Fruit fly (Drosophila melanogaster): ENCODE results near the gene shd.

The shd gene

DNA sequence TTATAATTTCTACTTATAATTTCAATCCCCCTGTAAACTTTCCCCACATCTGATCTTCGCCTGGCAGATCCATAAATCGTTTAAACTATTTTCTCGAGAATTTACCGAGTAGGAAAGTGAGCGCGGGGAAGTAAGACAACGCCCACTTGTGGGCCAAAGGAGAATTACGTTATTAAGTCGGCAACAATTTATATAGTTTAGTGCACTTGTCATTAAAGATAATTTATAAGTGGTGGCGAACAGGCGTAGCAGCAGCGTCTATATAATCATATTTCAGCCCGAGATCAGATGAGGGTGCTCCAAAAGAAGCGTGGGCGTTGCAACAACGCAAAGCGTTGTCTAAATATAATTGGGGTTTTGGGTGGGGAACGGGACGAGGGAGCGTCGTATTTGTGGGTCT is 40.5 kb downstream of the shd start:
- TF ChIP-seq CG17806 (tag; optimal IDR thresholded peaks at IDR 0.05) (no peak), CG10348 (GFP tag; IDR thresholded peaks at IDR 0.05) (no peak), EcR (GFP tag; optimal IDR thresholded peaks at IDR 0.05) (no peak), CG8301 (tag; optimal IDR thresholded peaks at IDR 0.05) (no peak), gl (tag; optimal IDR thresholded peaks at IDR 0.05) (no peak), CG13204 (GFP tag; optimal IDR thresholded peaks at IDR 0.05) (no peak), D1 (tag; optimal IDR thresholded peaks at IDR 0.05) (no peak), CG34367 (tag; optimal IDR thresholded peaks at IDR 0.05) (no peak), CG9948 (tag; optimal IDR thresholded peaks at IDR 0.05) (no peak)

dm6 chr3L:14655178-14655577 is 40.9 kb downstream of the shd start:
- TF ChIP-seq CG10348 (GFP tag; IDR thresholded peaks at IDR 0.05), result no peak
- TF ChIP-seq CG4496 (GFP tag; IDR thresholded peaks at IDR 0.05), result no peak
- no peak for TF ChIP-seq CG13204 (GFP tag; optimal IDR thresholded peaks at IDR 0.05)
- no peak for TF ChIP-seq EcR (GFP tag; optimal IDR thresholded peaks at IDR 0.05)
- no peak for TF ChIP-seq CG15710 (tag; optimal IDR thresholded peaks at IDR 0.05)
- no peak for TF ChIP-seq CG8159 (tag; optimal IDR thresholded peaks at IDR 0.05)
- no peak for TF ChIP-seq D1 (tag; optimal IDR thresholded peaks at IDR 0.05)

dm6 chr3L:14655681-14656080 is 41.4 kb downstream of the shd start:
- TF ChIP-seq D1 (tag; optimal IDR thresholded peaks at IDR 0.05) (no peak), CG8301 (tag; optimal IDR thresholded peaks at IDR 0.05) (no peak), Snoo (tag; optimal IDR thresholded peaks at IDR 0.05) (no peak), CG32121 (GFP tag; IDR thresholded peaks at IDR 0.05) (no peak), fd96Ca (GFP tag; IDR thresholded peaks at IDR 0.05) (no peak), CG17806 (tag; optimal IDR thresholded peaks at IDR 0.05) (no peak), Ets98B (GFP tag; IDR thresholded peaks at IDR 0.05) (no peak), CG13204 (GFP tag; optimal IDR thresholded peaks at IDR 0.05) (no peak), CG15710 (tag; optimal IDR thresholded peaks at IDR 0.05) (no peak), CG14655 (GFP tag; optimal IDR thresholded peaks at IDR 0.05) (no peak), CG12605 (GFP tag; IDR thresholded peaks at IDR 0.05) (no peak), Pif1B (GFP tag; optimal IDR thresholded peaks at IDR 0.05) (no peak), CG9948 (tag; optimal IDR thresholded peaks at IDR 0.05) (no peak), CG8159 (tag; optimal IDR thresholded peaks at IDR 0.05) (no peak), EcR (GFP tag; optimal IDR thresholded peaks at IDR 0.05) (no peak)

- TF ChIP-seq CG14655 (GFP tag; optimal IDR thresholded peaks at IDR 0.05) (no peak), CG13204 (GFP tag; optimal IDR thresholded peaks at IDR 0.05) (no peak), EcR (GFP tag; optimal IDR thresholded peaks at IDR 0.05) (no peak), CG34367 (tag; optimal IDR thresholded peaks at IDR 0.05) (no peak), CG17806 (tag; optimal IDR thresholded peaks at IDR 0.05) (no peak), CG15710 (tag; optimal IDR thresholded peaks at IDR 0.05) (no peak), CG9948 (tag; optimal IDR thresholded peaks at IDR 0.05) (no peak), CG12605 (GFP tag; IDR thresholded peaks at IDR 0.05) (no peak), Pif1B (GFP tag; optimal IDR thresholded peaks at IDR 0.05) (no peak), CG8159 (tag; optimal IDR thresholded peaks at IDR 0.05) (no peak), Snoo (tag; optimal IDR thresholded peaks at IDR 0.05) (no peak), CG32121 (GFP tag; IDR thresholded peaks at IDR 0.05) (no peak), Pif1A (GFP tag; optimal IDR thresholded peaks at IDR 0.05) (no peak), Ets98B (GFP tag; IDR thresholded peaks at IDR 0.05) (no peak), D1 (tag; optimal IDR thresholded peaks at IDR 0.05) (no peak), CG8301 (tag; optimal IDR thresholded peaks at IDR 0.05) (no peak), fd96Ca (GFP tag; IDR thresholded peaks at IDR 0.05) (no peak), CG4496 (GFP tag; IDR thresholded peaks at IDR 0.05) (no peak), CG10348 (GFP tag; IDR thresholded peaks at IDR 0.05) (no peak)
Observed at dm6 chr3L:14657485-14658054, 43.3 kb downstream of the shd start.

DNA sequence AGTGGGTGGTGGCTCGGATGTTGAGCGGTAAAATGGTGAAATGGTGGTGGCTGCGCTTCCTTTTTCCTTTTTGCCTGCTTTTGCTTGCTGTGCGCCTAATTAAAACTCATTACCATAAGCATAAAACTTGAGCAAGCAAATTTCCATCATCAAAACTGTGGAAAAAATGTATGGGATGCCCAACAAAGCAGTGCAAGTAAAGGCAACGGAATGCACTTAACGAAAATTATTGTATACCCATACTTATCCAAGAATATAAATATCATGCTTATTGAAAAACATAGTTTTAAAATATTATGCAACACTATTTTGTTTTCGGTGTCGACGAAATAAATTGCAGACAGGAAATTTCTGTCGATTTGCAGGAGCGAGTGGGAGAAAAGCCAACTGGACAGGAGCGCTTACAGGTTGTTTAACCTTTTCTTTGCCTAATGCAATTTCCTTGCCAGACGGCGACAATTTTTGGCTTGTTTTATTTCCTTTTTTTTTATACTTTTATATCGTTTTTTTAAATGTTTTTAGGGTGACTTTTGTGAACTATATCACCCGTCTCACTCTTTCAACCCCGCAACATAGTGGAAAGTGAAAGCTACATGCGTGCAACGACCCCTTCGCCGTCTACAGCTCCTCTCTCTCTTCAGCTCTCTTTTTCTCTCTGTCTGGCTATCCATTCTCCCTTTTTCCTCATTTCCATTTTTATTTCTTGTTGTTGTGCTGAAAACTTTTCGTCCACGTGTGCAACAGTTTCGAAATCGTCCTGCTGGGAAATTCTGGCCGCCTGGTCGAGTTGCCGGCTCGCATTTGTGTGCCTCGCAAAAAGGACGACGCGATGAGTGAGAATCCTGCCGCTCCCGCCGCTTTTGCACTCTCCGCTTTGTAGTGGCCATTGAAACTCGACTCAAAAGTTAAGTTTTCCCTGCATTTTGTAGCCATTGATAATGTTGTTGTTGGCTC is 46.0 kb downstream of the shd start:
- TF ChIP-seq CG4496 (GFP tag; IDR thresholded peaks at IDR 0.05) (no peak), CG17806 (tag; optimal IDR thresholded peaks at IDR 0.05) (no peak), CG14655 (GFP tag; optimal IDR thresholded peaks at IDR 0.05) (peak; percentile 7), EcR (GFP tag; optimal IDR thresholded peaks at IDR 0.05) (peak; percentile 68)

DNA sequence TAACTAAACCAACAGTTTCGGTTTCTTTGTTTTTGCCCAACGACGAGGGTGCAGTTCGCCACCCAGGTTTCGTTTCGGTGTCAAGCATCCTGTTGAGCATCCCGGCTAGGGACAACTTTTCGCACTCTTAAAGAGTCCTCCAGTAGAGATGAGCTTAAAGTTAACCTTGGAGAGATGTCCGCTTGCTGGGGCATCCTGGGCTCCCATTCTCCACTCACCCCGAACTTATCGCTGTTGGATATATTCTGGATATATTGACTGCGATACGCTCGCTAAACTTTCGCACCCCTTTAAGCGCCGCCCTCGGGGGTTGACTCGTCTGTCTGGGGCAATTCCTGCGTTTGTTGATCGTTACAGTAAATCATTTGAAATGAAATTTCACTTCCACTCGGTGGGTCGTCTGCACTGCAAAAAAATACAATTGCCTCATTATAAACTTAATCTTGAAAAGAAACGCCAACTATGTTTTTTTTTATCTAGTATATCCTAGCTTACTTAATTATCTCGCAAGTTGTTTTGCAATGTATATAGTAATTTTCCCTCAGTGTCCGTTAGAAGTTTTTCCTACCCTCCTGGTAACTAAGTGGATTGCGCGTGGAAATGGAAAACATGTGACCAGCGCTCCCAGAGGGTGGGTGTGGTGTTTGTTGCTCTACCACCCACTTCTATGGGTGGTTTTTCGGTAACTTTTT is 47.5 kb downstream of the shd start:
- TF ChIP-seq CG4496 (GFP tag; IDR thresholded peaks at IDR 0.05), result no peak
- peak; percentile 39 for TF ChIP-seq CG8159 (tag; optimal IDR thresholded peaks at IDR 0.05)
- peak; percentile 17 for TF ChIP-seq Snoo (tag; optimal IDR thresholded peaks at IDR 0.05)
- 0 out of 2 replicates have a peak, but pooled peaks have one; percentile 23 for TF ChIP-seq Ets98B (GFP tag; IDR thresholded peaks at IDR 0.05)
- no peak for TF ChIP-seq CG9948 (tag; optimal IDR thresholded peaks at IDR 0.05)
- 0 out of 2 replicates have a peak, but pooled peaks have one; percentile 26 for TF ChIP-seq CG32121 (GFP tag; IDR thresholded peaks at IDR 0.05)
- TF ChIP-seq Pif1B (GFP tag; optimal IDR thresholded peaks at IDR 0.05), result no peak
- TF ChIP-seq gl (tag; optimal IDR thresholded peaks at IDR 0.05), result no peak
- TF ChIP-seq CG13204 (GFP tag; optimal IDR thresholded peaks at IDR 0.05), result no peak
- no peak for TF ChIP-seq EcR (GFP tag; optimal IDR thresholded peaks at IDR 0.05)
- 0 out of 2 replicates have a peak, but pooled peaks have one; percentile 8 for TF ChIP-seq CG12605 (GFP tag; IDR thresholded peaks at IDR 0.05)
- no peak for TF ChIP-seq D1 (tag; optimal IDR thresholded peaks at IDR 0.05)
- TF ChIP-seq Pif1A (GFP tag; optimal IDR thresholded peaks at IDR 0.05), result peak; percentile 25
- TF ChIP-seq CG14655 (GFP tag; optimal IDR thresholded peaks at IDR 0.05), result no peak
- TF ChIP-seq CG34367 (tag; optimal IDR thresholded peaks at IDR 0.05), result no peak
- TF ChIP-seq CG10348 (GFP tag; IDR thresholded peaks at IDR 0.05), result no peak
- no peak for TF ChIP-seq CG8301 (tag; optimal IDR thresholded peaks at IDR 0.05)
- peak; percentile 8 for TF ChIP-seq CG15710 (tag; optimal IDR thresholded peaks at IDR 0.05)
- no peak for TF ChIP-seq rn (GFP tag; IDR thresholded peaks at IDR 0.05)
- no peak for TF ChIP-seq CG17806 (tag; optimal IDR thresholded peaks at IDR 0.05)
- TF ChIP-seq fd96Ca (GFP tag; IDR thresholded peaks at IDR 0.05), result 0 out of 3 replicates have a peak, but pooled peaks have one; percentile 33
